Worm (Caenorhabditis elegans) whole organism, L1 larva: ENCODE data around the gene decr-1.3.

Experiments
- C34B4.2 ChIP-seq: sonication (generic microtip); optimal IDR thresholded peaks from 2 replicates; lab custom pipeline; 2017; ENCODE audit warnings: mild to moderate bottlenecking, missing genetic modification characterization, missing compliant biosample characterization
- ama-1 ChIP-seq: fragments of 150-350 bp; optimal IDR thresholded peaks from 2 replicates; lab custom pipeline; 2014
- blmp-1 ChIP-seq: fragments of 150-350 bp; optimal IDR thresholded peaks from 2 replicates; lab custom pipeline; 2014; ENCODE audit warnings: missing biosample characterization, missing genetic modification characterization
- ceh-8 ChIP-seq: fragments of 200-800 bp; sonication (Bioruptor generic); optimal IDR thresholded peaks from 2 replicates; lab custom pipeline; 2018; ENCODE audit warnings: mild to moderate bottlenecking, missing genetic modification characterization, moderate library complexity, missing compliant biosample characterization
- ceh-88 ChIP-seq: fragments of 200-800 bp; sonication (Bioruptor generic); IDR thresholded peaks from 2 replicates; pipeline ENCODE4 v1.3.6; 2022; ENCODE audit warnings: missing genetic modification characterization, missing compliant biosample characterization
- ces-1 ChIP-seq: fragments of 150-350 bp; optimal IDR thresholded peaks from 2 replicates; lab custom pipeline; 2014; ENCODE audit warnings: missing biosample characterization, missing genetic modification reagents, missing genetic modification characterization
- efl-1 ChIP-seq, 4 experiments: fragments of 150-350 bp; optimal IDR thresholded peaks in 3 of 4; peaks in 1 of 4; 1 replicate in 1 of 4; 2 replicates in 3 of 4; lab custom pipeline; 2014; ENCODE audit warnings: missing biosample characterization in 2 of 4, missing genetic modification characterization in 2 of 4, missing genetic modification reagents in 2 of 4
- egl-13 ChIP-seq: sonication (generic microtip); optimal IDR thresholded peaks from 2 replicates; lab custom pipeline; 2016; ENCODE audit warnings: missing genotype, missing genetic modification reagents, missing genetic modification characterization, missing compliant biosample characterization
- egl-27 ChIP-seq, 2 experiments: fragments of 150-350 bp in 1 of 2; sonication (generic microtip); optimal IDR thresholded peaks; 3 replicates each; lab custom pipeline; 2017 to 2018; ENCODE audit warnings: missing biosample characterization in 2 of 2, missing genetic modification characterization in 2 of 2, missing genetic modification reagents in 2 of 2
- elt-2 ChIP-seq: sonication (generic microtip); optimal IDR thresholded peaks from 2 replicates; lab custom pipeline; 2016; ENCODE audit warnings: missing genetic modification characterization, mild to moderate bottlenecking, inconsistent platforms, missing compliant biosample characterization, missing genetic modification reagents
- elt-3 ChIP-seq, 6 experiments: fragments of 150-350 bp in 1 of 6; sonication (generic microtip); optimal IDR thresholded peaks; 2 replicates each; lab custom pipeline; 2017 to 2018; ENCODE audit warnings: missing biosample characterization in 6 of 6, missing genetic modification characterization in 6 of 6, inconsistent platforms in 1 of 6
- fkh-8 ChIP-seq: sonication (generic microtip); optimal IDR thresholded peaks from 2 replicates; lab custom pipeline; 2016; ENCODE audit warnings: mild to moderate bottlenecking, missing genetic modification characterization, missing compliant biosample characterization
- fos-1 ChIP-seq: fragments of 150-350 bp; optimal IDR thresholded peaks from 2 replicates; lab custom pipeline; 2014; ENCODE audit warnings: missing biosample characterization, missing genetic modification characterization
- hlh-4 ChIP-seq: sonication (generic microtip); optimal IDR thresholded peaks from 2 replicates; lab custom pipeline; 2016; ENCODE audit warnings: mild to moderate bottlenecking, missing genetic modification characterization, missing compliant biosample characterization
- lin-14 ChIP-seq: fragments of 200-800 bp; sonication (Bioruptor generic); optimal IDR thresholded peaks from 2 replicates; lab custom pipeline; 2018; ENCODE audit warnings: mild to moderate bottlenecking, missing genetic modification characterization, moderate library complexity, missing compliant biosample characterization
- lin-15B ChIP-seq: fragments of 150-350 bp; sonication (generic microtip); optimal IDR thresholded peaks from 3 replicates; lab custom pipeline; 2014; ENCODE audit warnings: missing biosample characterization, missing genetic modification characterization
- mef-2 ChIP-seq: fragments of 150-350 bp; optimal IDR thresholded peaks from 2 replicates; lab custom pipeline; 2014; ENCODE audit warnings: missing biosample characterization, missing genetic modification characterization
- nhr-11 ChIP-seq: fragments of 150-350 bp; optimal IDR thresholded peaks from 2 replicates; lab custom pipeline; 2014; ENCODE audit warnings: missing biosample characterization, missing genetic modification characterization
- nhr-19 ChIP-seq: fragments of 200-800 bp; sonication (Bioruptor generic); conservative IDR thresholded peaks from 2 replicates; pipeline ENCODE4 v1.3.6; 2022; ENCODE audit warnings: missing genetic modification characterization, missing compliant biosample characterization
- nhr-237 ChIP-seq: fragments of 150-350 bp; optimal IDR thresholded peaks from 2 replicates; lab custom pipeline; 2014; ENCODE audit warnings: missing biosample characterization, missing genetic modification characterization
- nhr-71 ChIP-seq: sonication (generic microtip); optimal IDR thresholded peaks from 2 replicates; lab custom pipeline; 2016; ENCODE audit warnings: mild to moderate bottlenecking, missing genetic modification characterization, moderate library complexity, missing compliant biosample characterization
- nhr-76 ChIP-seq: sonication (generic microtip); optimal IDR thresholded peaks from 2 replicates; lab custom pipeline; 2017; ENCODE audit warnings: missing biosample characterization, missing genetic modification characterization
- nhr-84 ChIP-seq: sonication (generic microtip); optimal IDR thresholded peaks from 2 replicates; lab custom pipeline; 2017; ENCODE audit warnings: missing biosample characterization, missing genetic modification characterization
- nhr-85 ChIP-seq: sonication (generic microtip); peaks from one replicate; lab custom pipeline; 2016; ENCODE audit warnings: missing genetic modification characterization, inconsistent platforms, missing compliant biosample characterization
- nhr-90 ChIP-seq: sonication (generic microtip); optimal IDR thresholded peaks from 2 replicates; lab custom pipeline; 2016; ENCODE audit warnings: mild to moderate bottlenecking, missing genetic modification characterization, missing compliant biosample characterization; ENCODE audit not compliant: poor library complexity
- pag-3 ChIP-seq: sonication (generic microtip); optimal IDR thresholded peaks from 2 replicates; lab custom pipeline; 2017; ENCODE audit warnings: missing genetic modification characterization, mild to moderate bottlenecking, missing compliant biosample characterization, antibody characterized with exemption, borderline replicate concordance; ENCODE audit not compliant: insufficient read depth
- pqm-1 ChIP-seq: sonication (generic microtip); optimal IDR thresholded peaks from 3 replicates; lab custom pipeline; 2017; ENCODE audit warnings: missing biosample characterization, missing genetic modification characterization
- snpc-4 ChIP-seq: fragments of 150-350 bp; optimal IDR thresholded peaks from 2 replicates; lab custom pipeline; 2014; ENCODE audit warnings: missing biosample characterization, missing genetic modification characterization
- sup-37 ChIP-seq: fragments of 200-800 bp; sonication (Bioruptor generic); optimal IDR thresholded peaks from 2 replicates; lab custom pipeline; 2018; ENCODE audit warnings: mild to moderate bottlenecking, missing genetic modification characterization, missing compliant biosample characterization
- tbx-2 ChIP-seq: sonication (generic microtip); optimal IDR thresholded peaks from 2 replicates; lab custom pipeline; 2016; ENCODE audit warnings: missing genetic modification characterization, missing compliant biosample characterization
- unc-30 ChIP-seq: sonication (generic microtip); optimal IDR thresholded peaks from 2 replicates; lab custom pipeline; 2017; ENCODE audit warnings: missing biosample characterization, missing genetic modification characterization
- unc-86 ChIP-seq: sonication (generic microtip); optimal IDR thresholded peaks from 2 replicates; lab custom pipeline; 2016; ENCODE audit warnings: missing genetic modification characterization, missing compliant biosample characterization
- xbp-1 ChIP-seq: sonication (generic microtip); optimal IDR thresholded peaks from 2 replicates; lab custom pipeline; 2016; ENCODE audit warnings: missing genetic modification characterization, missing compliant biosample characterization

Gene decr-1.3

DNA sequence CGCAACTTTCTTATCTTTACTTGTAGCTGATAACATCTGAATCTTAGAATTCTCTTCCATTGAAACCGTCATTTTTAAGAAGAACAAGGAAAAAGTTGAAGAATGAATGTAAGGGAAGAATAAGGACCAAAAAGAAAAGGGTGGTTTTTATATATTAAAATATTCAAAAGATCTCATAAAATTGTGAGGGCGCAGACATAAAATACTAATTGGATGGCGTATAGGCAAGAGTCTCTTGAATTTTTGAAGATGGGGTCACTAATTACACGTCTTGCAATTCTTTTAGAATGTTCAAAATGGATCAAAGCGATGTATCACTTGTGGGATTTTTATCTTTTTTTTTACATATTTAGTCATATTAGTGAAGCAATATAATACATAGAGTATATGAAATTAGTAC is 39.3 kb upstream of the decr-1.3 start, which contains the start of gene twk-3:
twk-3 (minus strand) TSS at position 101 of the 400 bp plus-strand sequence.
- TF ChIP-seq xbp-1 (tag; lab: Kevin White, UChicago) (no peak), snpc-4 (no peak), nhr-76 (tag; lab: Kevin White, UChicago) (no peak), lin-15B (tag; lab: Kevin White, UChicago) (no peak), tbx-2 (tag; lab: Kevin White, UChicago) (no peak), ama-1 (no peak), fos-1 (tag; lab: Kevin White, UChicago) (no peak), hlh-4 (tag; lab: Kevin White, UChicago) (no peak), nhr-84 (no peak), C34B4.2 (tag; lab: Kevin White, UChicago) (no peak), fkh-8 (tag; lab: Kevin White, UChicago) (no peak), nhr-19 (no peak), blmp-1 (no peak), pag-3 (tag; lab: Kevin White, UChicago) (no peak), nhr-11 (tag; lab: Kevin White, UChicago) (no peak), pqm-1 (tag; lab: Kevin White, UChicago) (no peak), ces-1 (no peak), mef-2 (no peak), unc-86 (tag; lab: Kevin White, UChicago) (no peak), egl-13 (no peak)
- TF ChIP-seq, all 84 proteins: peak for 0

DNA sequence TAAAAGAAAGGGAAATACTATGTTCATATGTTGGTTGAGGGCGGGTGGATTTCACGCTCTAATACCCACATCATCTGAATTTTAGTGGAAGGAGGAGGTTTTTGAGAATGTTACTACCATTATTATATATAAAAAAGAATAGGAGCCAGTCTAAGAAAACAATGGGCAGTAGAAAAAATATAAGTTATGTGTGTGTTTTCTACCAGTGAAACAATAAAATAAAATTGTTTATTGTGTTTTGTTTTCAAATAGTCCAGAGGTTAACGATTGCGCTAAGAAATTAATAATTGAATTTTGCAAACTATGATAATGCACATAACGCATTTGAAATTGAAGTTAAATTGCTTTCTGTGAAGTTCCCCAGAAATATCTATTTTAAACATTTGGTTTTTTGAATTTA is 36.1 kb upstream of the decr-1.3 start, which contains the start of gene M110.8:
M110.8 (minus strand) TSS at position 101 of the 400 bp plus-strand sequence.
- TF ChIP-seq nhr-71 (no peak), egl-27 (tag; optimal IDR thresholded peaks at IDR 0.05; lab: Kevin White, UChicago) (no peak), sup-37 (GFP tag; lab: Kevin White, UChicago) (no peak), ceh-88 (GFP tag; lab: Robert Waterston, UW) (no peak), unc-30 (tag; lab: Kevin White, UChicago) (no peak), ceh-8 (GFP tag; lab: Kevin White, UChicago) (no peak), efl-1 (optimal IDR thresholded peaks at IDR 0.05; lab: Kevin White, UChicago) (no peak), efl-1 (GFP tag; optimal IDR thresholded peaks at IDR 0.05 in 1 of 2; lab: Kevin White, UChicago) (no peak)

DNA sequence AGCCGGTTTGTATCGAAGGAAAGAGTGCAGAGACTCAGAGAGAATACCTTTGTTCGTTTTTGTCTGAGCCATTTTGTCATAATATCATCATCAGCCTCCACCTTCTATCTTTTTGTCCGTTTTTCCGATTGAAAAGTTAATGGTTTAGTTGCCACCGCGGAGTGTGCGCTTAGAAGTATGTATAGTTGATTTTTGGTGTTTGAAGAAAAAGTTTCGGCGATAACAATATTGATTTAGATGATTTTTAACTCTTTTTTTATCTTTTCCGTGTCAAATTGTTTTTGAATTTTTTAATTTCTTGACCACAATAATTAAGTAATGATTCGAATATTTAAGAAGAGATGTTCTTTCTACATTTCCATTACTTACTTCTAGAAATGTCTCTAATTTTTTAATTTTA is 32.3 kb upstream of the decr-1.3 start:
- TF ChIP-seq elt-2 (tag; lab: Kevin White, UChicago): peak; percentile 30
- no peak for TF ChIP-seq ceh-88 (GFP tag; lab: Robert Waterston, UW)
- no peak for TF ChIP-seq efl-1 (optimal IDR thresholded peaks at IDR 0.05; lab: Kevin White, UChicago)
- peak in 1 of 2 experiments; percentile 79 for TF ChIP-seq efl-1 (GFP tag; optimal IDR thresholded peaks at IDR 0.05 in 1 of 2; lab: Kevin White, UChicago)

DNA sequence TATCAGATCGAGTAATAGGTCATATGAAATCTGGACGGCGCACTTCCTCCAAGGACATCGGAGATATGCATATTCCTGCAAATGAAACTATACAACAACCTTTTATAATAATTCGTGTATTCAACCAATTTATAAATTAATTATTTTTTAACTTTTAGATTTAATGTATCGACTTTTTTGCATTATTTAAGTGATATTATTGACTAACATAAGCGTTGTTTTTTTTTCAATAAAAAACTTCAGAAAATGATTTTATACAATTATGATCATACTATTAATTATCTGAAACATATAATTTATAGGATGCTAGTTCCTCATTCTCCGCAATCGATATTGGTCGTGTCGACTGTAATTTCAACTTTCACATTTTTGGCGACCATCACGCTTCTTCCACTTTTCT is 30.7 kb upstream of the decr-1.3 start, which contains the start of gene col-76:
col-76 (plus strand) TSS at position 301 of the 400 bp plus-strand sequence.
- TF ChIP-seq nhr-90 (tag; lab: Kevin White, UChicago) (no peak), nhr-237 (tag; lab: Kevin White, UChicago) (no peak), nhr-84 (no peak)

DNA sequence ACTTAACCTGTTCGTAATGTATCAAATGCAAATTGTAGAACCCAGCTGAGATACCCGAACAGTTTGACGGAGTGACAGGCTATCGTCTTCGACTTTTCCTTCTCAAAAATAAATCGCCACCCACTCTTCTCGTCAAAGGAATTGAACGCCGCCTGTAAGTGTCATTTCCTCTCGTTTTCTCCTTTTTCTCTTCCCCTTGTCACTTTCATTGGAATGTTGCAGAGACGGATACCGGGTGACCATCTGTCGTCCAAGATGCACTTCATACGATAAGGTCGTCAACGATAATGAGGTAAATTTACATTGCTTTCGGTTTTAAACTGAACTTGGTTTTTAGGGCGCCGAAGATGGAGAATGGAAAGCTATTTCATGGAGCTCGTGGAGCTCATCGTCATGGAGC is 26.5 kb upstream of the decr-1.3 start:
- TF ChIP-seq elt-3 (tag; optimal IDR thresholded peaks at IDR 0.05; lab: Kevin White, UChicago) (peak in 1 of 6 experiments; percentile 27), nhr-11 (tag; lab: Kevin White, UChicago) (no peak), blmp-1 (peak; percentile 100), lin-14 (GFP tag; lab: Kevin White, UChicago) (peak; percentile 34), nhr-85 (tag; lab: Kevin White, UChicago) (peak; percentile 30)
